Fruit fly (Drosophila melanogaster) whole organism, pupa: ENCODE measurements around the gene CG32022.

Experiments used
- CG8159 ChIP-seq: fragments of 200-800 bp; sonication (Bioruptor generic); optimal IDR thresholded peaks from 3 replicates; lab custom pipeline; 2018; ENCODE audit warnings: missing biosample characterization, mild to moderate bottlenecking, missing genetic modification characterization, moderate library complexity
- CG9948 ChIP-seq: fragments of 200-800 bp; sonication (Bioruptor generic); optimal IDR thresholded peaks from 2 replicates; lab custom pipeline; 2018; ENCODE audit warnings: missing biosample characterization, mild to moderate bottlenecking, missing genetic modification characterization, moderate library complexity

- TF ChIP-seq CG8159 (no peak), CG9948 (tag; lab: Kevin White, UChicago) (no peak)
These were observed 44.6 kb downstream of the CG32022 start for dm6 chr3L:8676500-8676899.
